Fruit fly (Drosophila melanogaster) whole organism, wandering third instar larva: ENCODE measurements around the gene Cyp18a1.
A peak's percentile ranks its signal among the peaks of the same experiment; 100 is the strongest.

Experiments
- Abd-B ChIP-seq: fragments of >200 bp; optimal IDR thresholded peaks from 2 replicates; lab custom pipeline; 2017; ENCODE audit warnings: missing biosample characterization, missing genetic modification characterization
- CG32264 ChIP-seq: fragments of 200-800 bp; sonication (Bioruptor generic); optimal IDR thresholded peaks from 2 replicates; lab custom pipeline; 2016; ENCODE audit warnings: missing biosample characterization, missing genetic modification characterization
- CG9705 ChIP-seq: fragments of 200-800 bp; sonication (Bioruptor generic); optimal IDR thresholded peaks from 2 replicates; lab custom pipeline; 2018; ENCODE audit warnings: missing biosample characterization, mild to moderate bottlenecking, missing genetic modification characterization
- CrebA ChIP-seq: fragments of 200-800 bp; sonication (Bioruptor generic); optimal IDR thresholded peaks from 2 replicates; lab custom pipeline; 2016; ENCODE audit warnings: missing biosample characterization, mild to moderate bottlenecking, missing genetic modification characterization, borderline replicate concordance
- Dfd ChIP-seq: fragments of >200 bp; optimal IDR thresholded peaks from 2 replicates; lab custom pipeline; 2017; ENCODE audit warnings: missing biosample characterization, missing genetic modification characterization
- Dif ChIP-seq: fragments of 200-275, 200-300 bp; sonication (Bioruptor generic); optimal IDR thresholded peaks from 2 replicates; lab custom pipeline; 2018; ENCODE audit warnings: missing biosample characterization, missing genetic modification characterization; ENCODE audit not compliant: partially characterized antibody
- GATAd ChIP-seq: sonication (Bioruptor generic); optimal IDR thresholded peaks from 2 replicates; lab custom pipeline; 2016; ENCODE audit warnings: missing biosample characterization, missing genetic modification characterization
- HLH106 ChIP-seq: fragments of 200-800 bp; optimal IDR thresholded peaks from 3 replicates; lab custom pipeline; 2019; ENCODE audit warnings: missing biosample characterization, mild to moderate bottlenecking, missing genetic modification characterization, moderate library complexity
- Hnf4 ChIP-seq: fragments of 200-800 bp; sonication (Bioruptor generic); optimal IDR thresholded peaks from 2 replicates; lab custom pipeline; 2016; ENCODE audit warnings: missing biosample characterization, mild to moderate bottlenecking, missing genetic modification characterization
- Hr78 ChIP-seq: fragments of >200 bp; optimal IDR thresholded peaks from 2 replicates; lab custom pipeline; 2017; ENCODE audit warnings: missing biosample characterization, missing genetic modification characterization
- Hr83 ChIP-seq: fragments of 200-300 bp; sonication (Bioruptor generic); optimal IDR thresholded peaks from 2 replicates; lab custom pipeline; 2016; ENCODE audit warnings: missing biosample characterization, mild to moderate bottlenecking, missing genetic modification characterization, moderate library complexity; ENCODE audit not compliant: poor library complexity, severe bottlenecking
- Jra ChIP-seq: sonication (Bioruptor generic); optimal IDR thresholded peaks from 2 replicates; lab custom pipeline; 2016; ENCODE audit warnings: missing biosample characterization, missing genetic modification characterization
- Mio ChIP-seq: sonication (Bioruptor generic); optimal IDR thresholded peaks from 2 replicates; lab custom pipeline; 2016; ENCODE audit warnings: missing biosample characterization, missing genetic modification characterization
- Myc ChIP-seq: fragments of >200 bp; optimal IDR thresholded peaks from 2 replicates; lab custom pipeline; 2017
- N ChIP-seq: fragments of >200 bp; optimal IDR thresholded peaks from 2 replicates; lab custom pipeline; 2018; ENCODE audit warnings: missing biosample characterization, missing external identifiers, missing genetic modification characterization
- OdsH ChIP-seq: fragments of 200-800 bp; sonication (Bioruptor generic); optimal IDR thresholded peaks from 2 replicates; lab custom pipeline; 2016; ENCODE audit warnings: missing biosample characterization, mild to moderate bottlenecking, missing genetic modification characterization
- Rel ChIP-seq, 2 experiments: fragments of 200-800 bp; sonication (Bioruptor generic) in 1 of 2; optimal IDR thresholded peaks; 2 replicates in 1 of 2; 3 replicates in 1 of 2; lab custom pipeline; 2016 to 2019; ENCODE audit warnings: mild to moderate bottlenecking in 2 of 2, missing biosample characterization in 2 of 2, missing genetic modification characterization in 2 of 2, moderate library complexity in 1 of 2
- Sp1 ChIP-seq: fragments of 200-800 bp; sonication (Bioruptor generic); optimal IDR thresholded peaks from 3 replicates; lab custom pipeline; 2019; ENCODE audit warnings: missing biosample characterization, mild to moderate bottlenecking, missing genetic modification characterization, moderate library complexity
- Vsx2 ChIP-seq: fragments of 200-300, 225-300 bp; sonication (Bioruptor generic); optimal IDR thresholded peaks from 2 replicates; lab custom pipeline; 2018; ENCODE audit warnings: missing biosample characterization, missing genetic modification characterization; ENCODE audit not compliant: partially characterized antibody
- br ChIP-seq: fragments of 200-800 bp; sonication (Bioruptor generic); optimal IDR thresholded peaks from 2 replicates; lab custom pipeline; 2016; ENCODE audit warnings: missing biosample characterization, missing genetic modification characterization
- brk ChIP-seq: fragments of 200-800 bp; sonication (Bioruptor generic); optimal IDR thresholded peaks from 2 replicates; lab custom pipeline; 2016; ENCODE audit warnings: missing biosample characterization, mild to moderate bottlenecking, missing genetic modification characterization
- dl ChIP-seq, 2 experiments: fragments of 175-275, 200-275 bp in 1 of 2; fragments of 200-275 bp in 1 of 2; sonication (Bioruptor generic); optimal IDR thresholded peaks; lab custom pipeline; 2018; ENCODE audit warnings: mild to moderate bottlenecking in 2 of 2, missing biosample characterization in 2 of 2, missing genetic modification characterization in 2 of 2, moderate library complexity in 2 of 2; ENCODE audit not compliant: partially characterized antibody in 2 of 2, insufficient read depth in 1 of 2
- dmrt93B ChIP-seq: fragments of 200-800 bp; sonication (Bioruptor generic); optimal IDR thresholded peaks from 2 replicates; lab custom pipeline; 2018; ENCODE audit warnings: missing biosample characterization, mild to moderate bottlenecking, missing genetic modification characterization
- dsf ChIP-seq: sonication (Bioruptor generic); optimal IDR thresholded peaks from 2 replicates; lab custom pipeline; 2016; ENCODE audit warnings: missing biosample characterization, missing genetic modification characterization, borderline replicate concordance
- ey ChIP-seq: fragments of 200-800 bp; sonication (Bioruptor generic); optimal IDR thresholded peaks from 2 replicates; lab custom pipeline; 2016; ENCODE audit warnings: missing biosample characterization, missing genetic modification characterization
- foxo ChIP-seq, 2 experiments: fragments of 200-800 bp; sonication (Bioruptor generic); optimal IDR thresholded peaks; 2 replicates in 1 of 2; 3 replicates in 1 of 2; lab custom pipeline; 2016 to 2017; ENCODE audit warnings: missing biosample characterization in 2 of 2, missing genetic modification characterization in 2 of 2
- fru ChIP-seq: fragments of 200-800 bp; sonication (Bioruptor generic); optimal IDR thresholded peaks from 3 replicates; lab custom pipeline; 2016; ENCODE audit warnings: missing biosample characterization, mild to moderate bottlenecking, missing genetic modification characterization
- h ChIP-seq: fragments of 200-800 bp; sonication (Bioruptor generic); optimal IDR thresholded peaks from 3 replicates; lab custom pipeline; 2016; ENCODE audit warnings: missing biosample characterization, mild to moderate bottlenecking, missing genetic modification characterization
- jim ChIP-seq: fragments of 175-275, 200-325 bp; sonication (Bioruptor generic); optimal IDR thresholded peaks from 2 replicates; lab custom pipeline; 2016; ENCODE audit warnings: missing biosample characterization, mild to moderate bottlenecking, missing genetic modification characterization
- lola ChIP-seq: fragments of >200 bp; optimal IDR thresholded peaks from 2 replicates; lab custom pipeline; 2017; ENCODE audit warnings: missing biosample characterization, missing genetic modification characterization
- pan ChIP-seq: fragments of >200 bp; optimal IDR thresholded peaks from 2 replicates; lab custom pipeline; 2017
- psq ChIP-seq: fragments of 200-800 bp; sonication (Bioruptor generic); optimal IDR thresholded peaks from 3 replicates; lab custom pipeline; 2017; ENCODE audit warnings: missing biosample characterization, mild to moderate bottlenecking, missing genetic modification characterization, moderate library complexity
- rgr ChIP-seq: fragments of 200-800 bp; sonication (Bioruptor generic); optimal IDR thresholded peaks from 3 replicates; lab custom pipeline; 2016; ENCODE audit warnings: missing biosample characterization, mild to moderate bottlenecking, missing genetic modification characterization
- sage ChIP-seq: fragments of 200-800 bp; sonication (Bioruptor generic); optimal IDR thresholded peaks from 2 replicates; lab custom pipeline; 2016; ENCODE audit warnings: missing biosample characterization, mild to moderate bottlenecking, missing genetic modification characterization
- sv ChIP-seq: fragments of 200-800 bp; sonication (Bioruptor generic); optimal IDR thresholded peaks from 3 replicates; lab custom pipeline; 2016; ENCODE audit warnings: missing biosample characterization, missing genetic modification characterization
- tai ChIP-seq: sonication (Bioruptor generic); optimal IDR thresholded peaks from 2 replicates; lab custom pipeline; 2016; ENCODE audit warnings: missing biosample characterization, missing genetic modification characterization
- usp ChIP-seq: fragments of >200 bp; optimal IDR thresholded peaks from 2 replicates; lab custom pipeline; 2017; ENCODE audit warnings: missing biosample characterization, missing genetic modification characterization
- woc ChIP-seq: sonication (Bioruptor generic); optimal IDR thresholded peaks from 2 replicates; lab custom pipeline; 2016; ENCODE audit warnings: missing biosample characterization, mild to moderate bottlenecking, missing genetic modification characterization

Cyp18a1 gene

DNA sequence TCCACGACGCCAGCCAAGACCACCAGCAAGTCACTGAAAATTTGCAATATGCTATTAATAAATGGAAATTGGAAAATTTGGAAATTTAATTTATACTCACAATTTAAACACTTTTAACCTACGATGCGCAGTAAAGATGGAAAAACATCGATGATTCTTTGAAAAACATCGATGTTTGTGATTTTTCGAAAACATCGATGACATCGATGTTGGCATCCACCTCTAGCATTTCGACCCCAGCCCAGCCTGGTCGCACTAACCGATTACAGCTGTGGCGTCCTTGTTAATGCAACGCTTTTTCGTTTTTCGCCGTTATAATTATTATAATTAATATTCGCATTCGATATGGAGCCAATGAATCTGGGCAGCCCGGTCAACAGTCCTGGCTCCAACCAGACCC is 44.9 kb downstream of the Cyp18a1 start, which contains the start of gene Nup35:
TSS of gene Nup35 (plus strand) at position 222 of the 400 bp plus-strand sequence.
- TF ChIP-seq Hr83 (GFP tag; lab: Kevin White, UChicago) (peak; percentile 24), psq (GFP tag; lab: Kevin White, UChicago) (no peak)
- TF ChIP-seq, all 38 proteins: peak for 1

dm6 chrX:18646855-18647699 is 45.8 kb downstream of the Cyp18a1 start, which contains the start of gene Rip11:
Gene Rip11, minus strand, starts transcription at chrX:18647648.
- TF ChIP-seq dsf (GFP tag; lab: Kevin White, UChicago), result no peak
- TF ChIP-seq Rel (GFP tag; optimal IDR thresholded peaks at IDR 0.05; lab: Kevin White, UChicago), result peak; percentile 53
- peak; percentile 94 for TF ChIP-seq Rel (tag; optimal IDR thresholded peaks at IDR 0.05; lab: Kevin White, UChicago)
- peak; percentile 71 for TF ChIP-seq psq (GFP tag; lab: Kevin White, UChicago)
- TF ChIP-seq N (GFP tag; lab: Kevin White, UChicago), result no peak
- peak; percentile 80 for TF ChIP-seq Jra (GFP tag; lab: Kevin White, UChicago)
- TF ChIP-seq lola (GFP tag; lab: Kevin White, UChicago), result no peak
- TF ChIP-seq GATAd (GFP tag; lab: Kevin White, UChicago), result no peak
- TF ChIP-seq pan (lab: Kevin White, UChicago), result no peak
- TF ChIP-seq Hnf4 (GFP tag; lab: Kevin White, UChicago), result no peak
- TF ChIP-seq Sp1 (GFP tag; lab: Kevin White, UChicago), result peak; percentile 74
- TF ChIP-seq rgr, result peak; percentile 74
- TF ChIP-seq Dfd, result no peak
- TF ChIP-seq Hr83 (GFP tag; lab: Kevin White, UChicago), result peak; percentile 58
- peak; percentile 42 for TF ChIP-seq HLH106 (tag; lab: Kevin White, UChicago)
- TF ChIP-seq CG32264 (GFP tag; lab: Kevin White, UChicago), result peak; percentile 5
- TF ChIP-seq woc, result peak; percentile 58
- peak; percentile 76 for TF ChIP-seq fru
- no peak for TF ChIP-seq Vsx2 (GFP tag; lab: Kevin White, UChicago)
- no peak for TF ChIP-seq jim (GFP tag; lab: Kevin White, UChicago)
- peak in 1 of 2 experiments; percentile 82 for TF ChIP-seq foxo (GFP tag; optimal IDR thresholded peaks at IDR 0.05; lab: Kevin White, UChicago)
- no peak for TF ChIP-seq CrebA (GFP tag; lab: Kevin White, UChicago)
- no peak for TF ChIP-seq Abd-B (GFP tag; lab: Kevin White, UChicago)
- peak; percentile 17 for TF ChIP-seq sage
- no peak for TF ChIP-seq Mio
- peak; percentile 77 for TF ChIP-seq br
- no peak for TF ChIP-seq Myc (lab: Kevin White, UChicago)
- peak; percentile 49 for TF ChIP-seq Dif (GFP tag; lab: Kevin White, UChicago)
- TF ChIP-seq h, result peak; percentile 79
- TF ChIP-seq brk, result no peak
- peak; percentile 45 for TF ChIP-seq sv (GFP tag; lab: Kevin White, UChicago)
- no peak for TF ChIP-seq dmrt93B
- no peak for TF ChIP-seq usp (GFP tag; lab: Kevin White, UChicago)
- peak; percentile 74 for TF ChIP-seq OdsH (GFP tag; lab: Kevin White, UChicago)
- peak; percentile 14 for TF ChIP-seq CG9705 (GFP tag; lab: Kevin White, UChicago)
- TF ChIP-seq tai (GFP tag; lab: Kevin White, UChicago), result no peak
- peak; percentile 76 for TF ChIP-seq ey (GFP tag; lab: Kevin White, UChicago)
- TF ChIP-seq dl (GFP tag; optimal IDR thresholded peaks at IDR 0.05; lab: Kevin White, UChicago; ENCODE audit: insufficient read depth in 1 of 2, partially characterized antibody in 2 of 2), result no peak
- TF ChIP-seq Hr78 (GFP tag; lab: Kevin White, UChicago), result no peak
